Fruit fly (Drosophila melanogaster): ENCODE data around the gene CG31510.

Gene CG31510

DNA sequence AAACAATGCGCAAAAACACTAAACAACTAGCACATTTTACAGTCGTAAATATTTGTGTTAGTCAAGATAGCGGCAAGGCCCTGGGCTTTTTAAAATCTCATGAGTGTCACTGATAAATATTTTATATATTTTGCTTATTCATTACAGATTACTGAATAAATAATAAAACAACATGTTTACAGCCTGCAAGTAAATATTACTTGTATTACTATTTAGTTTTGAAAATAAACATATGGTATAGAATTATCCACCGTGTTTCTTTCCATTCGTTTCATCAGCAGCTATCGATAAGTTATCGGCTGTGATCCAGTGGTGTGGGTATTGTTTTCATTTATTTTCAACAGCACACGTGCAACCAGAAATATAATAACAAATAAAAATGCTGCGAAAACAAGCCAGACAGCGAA lies 48.2 kb downstream of the CG31510 start, which contains the start of the genes shams and CG11920 (continued):
- TF ChIP-seq lilli (GFP tag; optimal IDR thresholded peaks at IDR 0.05), result peak; percentile 29
- peak; percentile 14 for TF ChIP-seq CG17186 (GFP tag; optimal IDR thresholded peaks at IDR 0.05)
- peak; percentile 82 for TF ChIP-seq YL-1 (GFP tag; optimal IDR thresholded peaks at IDR 0.05)
- TF ChIP-seq CG18764 (GFP tag; optimal IDR thresholded peaks at IDR 0.05), result no peak
- TF ChIP-seq CG15514 (GFP tag; optimal IDR thresholded peaks at IDR 0.05), result no peak
- 0 out of 3 replicates have a peak, but pooled peaks have one; percentile 36 for TF ChIP-seq Doc3 (GFP tag; IDR thresholded peaks at IDR 0.05; ENCODE audit: partially characterized antibody)
- TF ChIP-seq HLH4C (GFP tag; IDR thresholded peaks at IDR 0.05; ENCODE audit: partially characterized antibody), result peak; percentile 67
- TF ChIP-seq pum (GFP tag; optimal IDR thresholded peaks at IDR 0.05), result no peak
- no peak for TF ChIP-seq Awh (GFP tag; IDR thresholded peaks at IDR 0.05)
- peak; percentile 80 for TF ChIP-seq sens (GFP tag)
- TF ChIP-seq CG17568 (GFP tag; optimal IDR thresholded peaks at IDR 0.05), result peak; percentile 31
- TF ChIP-seq tup (GFP tag; optimal IDR thresholded peaks at IDR 0.05), result no peak
- TF ChIP-seq CG34376 (GFP tag; optimal IDR thresholded peaks at IDR 0.05), result no peak
- no peak for TF ChIP-seq MTF-1 (GFP tag; optimal IDR thresholded peaks at IDR 0.05; ENCODE audit: borderline replicate concordance)
- peak; percentile 73; the same call in 3 of the 4 replicates for TF ChIP-seq Dll (GFP tag; IDR thresholded peaks at IDR 0.05; ENCODE audit: partially characterized antibody)
- TF ChIP-seq Dip2 (GFP tag; IDR thresholded peaks at IDR 0.05), result no peak
- no peak for TF ChIP-seq CG4820 (GFP tag; optimal IDR thresholded peaks at IDR 0.05)
- peak in 1 of 2 experiments; percentile 6 for TF ChIP-seq dpn (GFP tag; optimal IDR thresholded peaks at IDR 0.05)
- peak; percentile 32 for TF ChIP-seq grau (tag; optimal IDR thresholded peaks at IDR 0.05)
- no peak for TF ChIP-seq Hey (tag; optimal IDR thresholded peaks at IDR 0.05)
- TF ChIP-seq CG10543 (GFP tag; optimal IDR thresholded peaks at IDR 0.05), result no peak
- TF ChIP-seq en (GFP tag; optimal IDR thresholded peaks at IDR 0.05), result no peak
- TF ChIP-seq CG10462 (GFP tag; optimal IDR thresholded peaks at IDR 0.05), result no peak
- TF ChIP-seq CG12391 (tag; optimal IDR thresholded peaks at IDR 0.05), result peak; percentile 66
- no peak for TF ChIP-seq CG6254 (GFP tag; optimal IDR thresholded peaks at IDR 0.05)
- TF ChIP-seq gem (tag; optimal IDR thresholded peaks at IDR 0.05), result peak; percentile 57
- peak; percentile 45; the same call in 1 of the 2 replicates for TF ChIP-seq E2f2 (GFP tag; IDR thresholded peaks at IDR 0.05)
- TF ChIP-seq unc-4 (GFP tag; IDR thresholded peaks at IDR 0.05; ENCODE audit: partially characterized antibody), result peak; percentile 67
- TF ChIP-seq nerfin-1 (tag; optimal IDR thresholded peaks at IDR 0.05), result peak; percentile 48

DNA sequence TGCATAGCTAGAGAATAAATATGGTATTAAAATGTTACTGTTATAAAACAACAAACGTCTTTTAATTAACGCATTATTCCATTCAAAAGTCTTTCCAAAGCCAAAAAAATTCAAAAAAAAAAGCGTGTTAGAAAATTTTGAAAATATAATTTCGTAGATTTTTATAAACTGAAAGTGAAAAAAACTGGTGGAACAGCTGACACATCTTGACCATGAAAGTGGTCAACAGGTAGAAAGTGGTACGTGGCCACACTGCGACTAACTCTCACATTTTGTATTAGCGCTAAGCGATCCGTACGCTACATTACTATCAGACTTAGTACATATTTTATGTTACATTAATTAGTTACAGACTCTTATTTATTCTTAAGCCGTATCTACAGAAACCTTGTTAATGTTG lies 51.8 kb downstream of the CG31510 start, which contains the start of gene CG11836:
CG11836 (plus strand) TSS at position 256 of the 400 bp plus-strand sequence.
- TF ChIP-seq row (GFP tag; IDR thresholded peaks at IDR 0.05), result 0 out of 3 replicates have a peak, but pooled peaks have one; percentile 29
- no peak for TF ChIP-seq CG11723 (GFP tag; optimal IDR thresholded peaks at IDR 0.05)
- peak in 1 of 2 experiments; percentile 74 for TF ChIP-seq crp (GFP tag; optimal IDR thresholded peaks at IDR 0.05)
- TF ChIP-seq MBD-R2 (GFP tag; IDR thresholded peaks at IDR 0.05), result 0 out of 2 replicates have a peak, but pooled peaks have one; percentile 8
- peak; percentile 59 for TF ChIP-seq gfzf (GFP tag; optimal IDR thresholded peaks at IDR 0.05)

dm6 chr3R:25069569-25069968 lies 53.2 kb downstream of the CG31510 start, which contains the start of the genes Stt3B and CG11839:
TSS of gene Stt3B (minus strand) at chr3R:25069637.
TSS of gene CG11839 (plus strand) at chr3R:25069927.
- peak; percentile 70 for TF ChIP-seq Bteb2 (GFP tag; optimal IDR thresholded peaks at IDR 0.05)
- peak; percentile 69 for TF ChIP-seq ato (GFP tag; IDR thresholded peaks at IDR 0.05; ENCODE audit: partially characterized antibody)
- TF ChIP-seq wek (GFP tag; optimal IDR thresholded peaks at IDR 0.05), result no peak
- peak; percentile 25 for TF ChIP-seq ftz-f1 (GFP tag; optimal IDR thresholded peaks at IDR 0.05)
- no peak; the same call in 1 of the 2 replicates for TF ChIP-seq H2.0 (GFP tag; IDR thresholded peaks at IDR 0.05)
- TF ChIP-seq Gug (GFP tag; IDR thresholded peaks at IDR 0.05), result peak; percentile 66; the same call in 3 of the 4 replicates
- TF ChIP-seq CG8388 (GFP tag; optimal IDR thresholded peaks at IDR 0.05), result peak; percentile 28
- no peak for TF ChIP-seq Awh (GFP tag; IDR thresholded peaks at IDR 0.05)
- 0 out of 3 replicates have a peak, but pooled peaks have one; percentile 29 for TF ChIP-seq CG2199 (GFP tag; IDR thresholded peaks at IDR 0.05)
- TF ChIP-seq twi (tag; optimal IDR thresholded peaks at IDR 0.05), result peak; percentile 57
- no peak for TF ChIP-seq Gsc (GFP tag; IDR thresholded peaks at IDR 0.05)
- TF ChIP-seq ara (GFP tag; IDR thresholded peaks at IDR 0.05), result no peak; the same call in 1 of the 2 replicates
- TF ChIP-seq CG15073 (GFP tag; optimal IDR thresholded peaks at IDR 0.05), result no peak
- TF ChIP-seq CG13624 (GFP tag; optimal IDR thresholded peaks at IDR 0.05), result peak; percentile 84
- TF ChIP-seq vfl (GFP tag; optimal IDR thresholded peaks at IDR 0.05), result peak; percentile 77
- no peak for TF ChIP-seq CG30431 (GFP tag; optimal IDR thresholded peaks at IDR 0.05)
